In the genomic region with DNA sequence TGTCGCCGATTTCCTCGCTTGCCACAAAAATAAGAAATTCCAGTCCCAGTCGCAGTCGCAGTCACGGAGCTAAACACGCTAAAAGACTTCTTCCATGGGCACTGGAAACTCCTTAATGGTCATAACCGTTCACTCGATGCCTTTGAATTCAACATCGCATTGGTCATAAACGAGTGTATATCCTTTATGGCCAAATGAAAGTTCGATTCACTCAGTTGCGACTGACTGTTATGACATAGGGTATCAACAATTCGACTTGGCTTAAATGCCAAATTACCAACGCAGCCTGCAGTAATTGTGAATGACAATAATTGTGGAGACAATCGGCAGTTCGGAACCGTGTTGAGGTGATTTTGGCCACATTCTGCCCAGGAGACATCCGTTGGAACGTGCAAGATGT, we compare ENCODE assay signal across 2 fruit fly cellular contexts.
A peak's percentile ranks its signal among the peaks of the same experiment; 100 is the strongest.
TF ChIP-seq lines count a peak whose summit lies in the region.

No protein-coding gene starts in this region.

TF ChIP-seq in whole organism, prepupa, 60 proteins besides CTCF, POLR2A, EP300 and RAD21:
- peak; percentile 8 for TF ChIP-seq Hr39 (GFP tag; optimal IDR thresholded peaks at IDR 0.05; lab: Kevin White, UChicago)
- TF ChIP-seq Hr38 (GFP tag; optimal IDR thresholded peaks at IDR 0.05; lab: Kevin White, UChicago) = no peak
- TF ChIP-seq CG11294 (GFP tag; IDR thresholded peaks at IDR 0.05; lab: Robert Waterston, UW) = no peak
- TF ChIP-seq Met (GFP tag; optimal IDR thresholded peaks at IDR 0.05; lab: Kevin White, UChicago) = peak; percentile 39
- TF ChIP-seq lz (GFP tag; optimal IDR thresholded peaks at IDR 0.05; lab: Kevin White, UChicago) = peak; percentile 24
- TF ChIP-seq topi (GFP tag; optimal IDR thresholded peaks at IDR 0.05; lab: Kevin White, UChicago) = peak; percentile 2
- TF ChIP-seq Eip75B (GFP tag; optimal IDR thresholded peaks at IDR 0.05; lab: Kevin White, UChicago) = no peak
- no peak for TF ChIP-seq CG6276 (GFP tag; optimal IDR thresholded peaks at IDR 0.05; lab: Kevin White, UChicago)
- peak; percentile 12 for TF ChIP-seq esn (GFP tag; optimal IDR thresholded peaks at IDR 0.05; lab: Kevin White, UChicago)
- TF ChIP-seq Eip78C (GFP tag; lab: Kevin White, UChicago) = peak; percentile 72
- no peak for TF ChIP-seq CG9139 (GFP tag; optimal IDR thresholded peaks at IDR 0.05; lab: Kevin White, UChicago)
- no peak for TF ChIP-seq Blimp-1 (GFP tag; optimal IDR thresholded peaks at IDR 0.05; lab: Kevin White, UChicago)
- TF ChIP-seq Sox102F (GFP tag; optimal IDR thresholded peaks at IDR 0.05; lab: Kevin White, UChicago) = peak; percentile 18
- TF ChIP-seq CG31627 (GFP tag; optimal IDR thresholded peaks at IDR 0.05; lab: Kevin White, UChicago) = peak; percentile 8
- TF ChIP-seq Sox15 (GFP tag; optimal IDR thresholded peaks at IDR 0.05; lab: Kevin White, UChicago) = no peak
- TF ChIP-seq fd59A (GFP tag; optimal IDR thresholded peaks at IDR 0.05; lab: Kevin White, UChicago) = no peak
- TF ChIP-seq svp (GFP tag; lab: Kevin White, UChicago) = peak; percentile 70

TF ChIP-seq in whole organism, wandering third instar larva, 38 proteins besides CTCF, POLR2A, EP300 and RAD21:
- TF ChIP-seq Jra (GFP tag; optimal IDR thresholded peaks at IDR 0.05; lab: Kevin White, UChicago) (no peak), foxo (GFP tag; optimal IDR thresholded peaks at IDR 0.05; lab: Kevin White, UChicago) (peak in 1 of 2 experiments; percentile 1), br (GFP tag; optimal IDR thresholded peaks at IDR 0.05; lab: Kevin White, UChicago) (peak; percentile 6), HLH106 (tag; optimal IDR thresholded peaks at IDR 0.05; lab: Kevin White, UChicago) (peak; percentile 16), dsf (GFP tag; optimal IDR thresholded peaks at IDR 0.05; lab: Kevin White, UChicago; ENCODE audit: borderline replicate concordance) (no peak), woc (GFP tag; optimal IDR thresholded peaks at IDR 0.05; lab: Kevin White, UChicago) (peak; percentile 42), ey (GFP tag; optimal IDR thresholded peaks at IDR 0.05; lab: Kevin White, UChicago) (peak; percentile 6), h (GFP tag; optimal IDR thresholded peaks at IDR 0.05; lab: Kevin White, UChicago) (peak; percentile 12), fru (GFP tag; optimal IDR thresholded peaks at IDR 0.05; lab: Kevin White, UChicago) (peak; percentile 25), CG9705 (GFP tag; optimal IDR thresholded peaks at IDR 0.05; lab: Kevin White, UChicago) (no peak), usp (GFP tag; optimal IDR thresholded peaks at IDR 0.05; lab: Kevin White, UChicago) (no peak), Dfd (GFP tag; optimal IDR thresholded peaks at IDR 0.05; lab: Kevin White, UChicago) (no peak), Myc (optimal IDR thresholded peaks at IDR 0.05; lab: Kevin White, UChicago) (no peak), dl (GFP tag; optimal IDR thresholded peaks at IDR 0.05; lab: Kevin White, UChicago; ENCODE audit: insufficient read depth in 1 of 2, partially characterized antibody in 2 of 2) (no peak)
